Fruit fly (Drosophila melanogaster): ENCODE measurements around the gene CG9698.

DNA sequence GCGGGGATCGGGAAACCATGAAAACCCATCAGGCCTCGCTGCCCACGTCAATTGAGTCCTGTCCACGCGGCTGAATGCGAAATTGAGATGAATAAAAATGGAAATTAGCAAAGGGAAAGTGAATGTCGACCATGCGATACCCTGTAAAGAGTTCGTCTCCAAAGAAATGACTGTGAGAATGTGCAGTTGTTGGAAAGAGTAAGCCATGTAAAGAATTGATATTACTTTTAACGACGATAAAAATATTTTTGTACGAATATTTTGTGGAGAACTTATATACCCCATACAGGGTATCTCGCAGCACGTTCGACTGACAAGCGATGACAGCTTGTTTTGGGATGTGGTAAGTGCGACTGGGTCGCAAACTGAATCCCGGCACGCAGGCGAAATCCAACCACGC, 13.4 kb upstream of the CG9698 start:
- no peak for TF ChIP-seq psq (optimal IDR thresholded peaks at IDR 0.05)
- TF ChIP-seq pan (optimal IDR thresholded peaks at IDR 0.05) = peak; percentile 69

All from whole organism.